Worm (Caenorhabditis elegans) whole organism, late embryonic: ENCODE data around the gene rei-2.
A peak's percentile ranks its signal among the peaks of the same experiment; 100 is the strongest.

Experiments
- C08G9.2 ChIP-seq: sonication (generic microtip); optimal IDR thresholded peaks from 2 replicates; lab custom pipeline; 2016; ENCODE audit warnings: mild to moderate bottlenecking, missing genetic modification characterization, moderate library complexity, missing compliant biosample characterization
- C38D4.7 ChIP-seq: fragments of 200-800 bp; sonication (Bioruptor generic); optimal IDR thresholded peaks from 2 replicates; lab custom pipeline; 2018; ENCODE audit warnings: mild to moderate bottlenecking, missing genetic modification characterization, moderate library complexity, missing compliant biosample characterization
- F13H6.1 ChIP-seq: sonication (generic microtip); optimal IDR thresholded peaks from 2 replicates; lab custom pipeline; 2016; ENCODE audit warnings: missing genetic modification characterization, missing compliant biosample characterization
- K09A11.1 ChIP-seq: sonication (generic microtip); optimal IDR thresholded peaks from 2 replicates; lab custom pipeline; 2017; ENCODE audit warnings: antibody characterized with exemption, mild to moderate bottlenecking, missing genetic modification characterization, missing compliant biosample characterization; ENCODE audit not compliant: insufficient read depth
- T23F11.4 ChIP-seq: fragments of 200-800 bp; sonication (Bioruptor generic); optimal IDR thresholded peaks from 2 replicates; lab custom pipeline; 2018; ENCODE audit warnings: mild to moderate bottlenecking, missing genetic modification characterization, missing compliant biosample characterization
- Y22D7AL.16 ChIP-seq: sonication (generic microtip); optimal IDR thresholded peaks from 2 replicates; lab custom pipeline; 2016; ENCODE audit warnings: missing genetic modification characterization, missing compliant biosample characterization
- ama-1 ChIP-seq: fragments of 150-350 bp; optimal IDR thresholded peaks from 2 replicates; lab custom pipeline; 2014
- ceh-14 ChIP-seq: sonication (generic microtip); optimal IDR thresholded peaks from 2 replicates; lab custom pipeline; 2016; ENCODE audit warnings: missing genotype, missing genetic modification characterization, missing compliant biosample characterization
- ceh-18 ChIP-seq: sonication (generic microtip); optimal IDR thresholded peaks from 2 replicates; lab custom pipeline; 2016; ENCODE audit warnings: missing genetic modification characterization, missing compliant biosample characterization
- ceh-2 ChIP-seq: sonication (generic microtip); optimal IDR thresholded peaks from 2 replicates; lab custom pipeline; 2016; ENCODE audit warnings: missing genotype, missing genetic modification characterization, missing compliant biosample characterization
- ceh-22 ChIP-seq: sonication (generic microtip); optimal IDR thresholded peaks from 2 replicates; lab custom pipeline; 2017; ENCODE audit warnings: missing biosample characterization, missing genetic modification characterization
- ceh-24 ChIP-seq: sonication (generic microtip); optimal IDR thresholded peaks from 2 replicates; lab custom pipeline; 2016; ENCODE audit warnings: mild to moderate bottlenecking, missing genetic modification characterization, missing compliant biosample characterization
- ceh-31 ChIP-seq: sonication (generic microtip); optimal IDR thresholded peaks from 2 replicates; lab custom pipeline; 2016; ENCODE audit warnings: missing genetic modification characterization, missing compliant biosample characterization
- ceh-34 ChIP-seq: sonication (generic microtip); optimal IDR thresholded peaks from 2 replicates; lab custom pipeline; 2016; ENCODE audit warnings: mild to moderate bottlenecking, missing genetic modification characterization, missing compliant biosample characterization
- ceh-48 ChIP-seq: sonication (generic microtip); optimal IDR thresholded peaks from 2 replicates; lab custom pipeline; 2016; ENCODE audit warnings: missing genetic modification characterization, inconsistent platforms, missing compliant biosample characterization
- ets-4 ChIP-seq: sonication (generic microtip); optimal IDR thresholded peaks from 2 replicates; lab custom pipeline; 2016; ENCODE audit warnings: missing genetic modification characterization, missing compliant biosample characterization
- fax-1 ChIP-seq: sonication (generic microtip); optimal IDR thresholded peaks from 2 replicates; lab custom pipeline; 2016; ENCODE audit warnings: missing genotype, missing genetic modification characterization, missing compliant biosample characterization
- fkh-10 ChIP-seq: fragments of 150-350 bp; optimal IDR thresholded peaks from 2 replicates; lab custom pipeline; 2014; ENCODE audit warnings: missing biosample characterization, missing genetic modification reagents, missing genetic modification characterization
- fkh-6 ChIP-seq: sonication (generic microtip); optimal IDR thresholded peaks from 2 replicates; lab custom pipeline; 2016; ENCODE audit warnings: missing genetic modification characterization, missing compliant biosample characterization
- hlh-30 ChIP-seq: sonication (generic microtip); optimal IDR thresholded peaks from 2 replicates; lab custom pipeline; 2017; ENCODE audit warnings: antibody characterized with exemption, missing genetic modification characterization, missing compliant biosample characterization; ENCODE audit not compliant: insufficient read depth
- hlh-6 ChIP-seq: sonication (generic microtip); optimal IDR thresholded peaks from 2 replicates; lab custom pipeline; 2016; ENCODE audit warnings: missing genotype, missing genetic modification characterization, missing compliant biosample characterization
- hlh-8 ChIP-seq: sonication (generic microtip); optimal IDR thresholded peaks from 2 replicates; lab custom pipeline; 2016; ENCODE audit warnings: missing genotype, missing genetic modification characterization, missing compliant biosample characterization
- lim-6 ChIP-seq: sonication (generic microtip); optimal IDR thresholded peaks from 2 replicates; lab custom pipeline; 2016; ENCODE audit warnings: missing genetic modification characterization, missing compliant biosample characterization
- madf-2 ChIP-seq: sonication (generic microtip); optimal IDR thresholded peaks from 2 replicates; lab custom pipeline; 2017; ENCODE audit warnings: missing genetic modification characterization, missing compliant biosample characterization
- mec-3 ChIP-seq: sonication (generic microtip); optimal IDR thresholded peaks from 2 replicates; lab custom pipeline; 2016; ENCODE audit warnings: borderline replicate concordance, missing genetic modification characterization, missing compliant biosample characterization
- nfya-1 ChIP-seq: sonication (generic microtip); optimal IDR thresholded peaks from 2 replicates; lab custom pipeline; 2017; ENCODE audit warnings: missing genetic modification characterization, mild to moderate bottlenecking, missing compliant biosample characterization, antibody characterized with exemption, moderate library complexity
- nhr-232 ChIP-seq: sonication (generic microtip); optimal IDR thresholded peaks from 2 replicates; lab custom pipeline; 2016; ENCODE audit warnings: missing genetic modification characterization, missing compliant biosample characterization
- odd-2 ChIP-seq: sonication (generic microtip); optimal IDR thresholded peaks from 2 replicates; lab custom pipeline; 2017; ENCODE audit warnings: antibody characterized with exemption, mild to moderate bottlenecking, missing genetic modification characterization, missing compliant biosample characterization
- pha-2 ChIP-seq: sonication (generic microtip); optimal IDR thresholded peaks from 2 replicates; lab custom pipeline; 2017; ENCODE audit warnings: mild to moderate bottlenecking, missing genetic modification characterization, missing compliant biosample characterization
- pha-4 ChIP-seq: fragments of 150-350 bp; optimal IDR thresholded peaks from 2 replicates; lab custom pipeline; 2018; ENCODE audit warnings: missing biosample characterization, missing genetic modification reagents, missing genetic modification characterization
- ref-2 ChIP-seq: sonication (generic microtip); optimal IDR thresholded peaks from 2 replicates; lab custom pipeline; 2016; ENCODE audit warnings: missing genetic modification characterization, missing compliant biosample characterization
- rnt-1 ChIP-seq: sonication (generic microtip); optimal IDR thresholded peaks from 2 replicates; lab custom pipeline; 2016; ENCODE audit warnings: missing genetic modification characterization, missing compliant biosample characterization
- sdc-2 ChIP-seq: sonication (generic microtip); optimal IDR thresholded peaks from 2 replicates; lab custom pipeline; 2016; ENCODE audit warnings: missing genotype, missing genetic modification characterization, missing compliant biosample characterization
- sox-4 ChIP-seq: sonication (generic microtip); optimal IDR thresholded peaks from 2 replicates; lab custom pipeline; 2017; ENCODE audit warnings: mild to moderate bottlenecking, missing genetic modification characterization, inconsistent platforms, missing compliant biosample characterization
- syd-9 ChIP-seq: sonication (generic microtip); optimal IDR thresholded peaks from 2 replicates; lab custom pipeline; 2016; ENCODE audit warnings: mild to moderate bottlenecking, missing genetic modification characterization, moderate library complexity, missing compliant biosample characterization
- tbx-2 ChIP-seq: sonication (generic microtip); optimal IDR thresholded peaks from 2 replicates; lab custom pipeline; 2016; ENCODE audit warnings: missing genetic modification characterization, missing compliant biosample characterization
- unc-3 ChIP-seq, 2 experiments: fragments of 200-800 bp in 1 of 2; sonication (Bioruptor generic) in 1 of 2; sonication (generic microtip) in 1 of 2; conservative IDR thresholded peaks in 1 of 2; optimal IDR thresholded peaks in 1 of 2; 2 replicates each; pipeline versions ENCODE4 v1.3.6 to Lab custom; 2016 to 2022; ENCODE audit warnings: missing compliant biosample characterization in 2 of 2, missing genetic modification characterization in 2 of 2, missing genetic modification reagents in 1 of 2
- unc-42 ChIP-seq: sonication (generic microtip); optimal IDR thresholded peaks from 2 replicates; lab custom pipeline; 2016; ENCODE audit warnings: missing genotype, missing genetic modification characterization, missing compliant biosample characterization
- unc-55 ChIP-seq: sonication (generic microtip); optimal IDR thresholded peaks from 2 replicates; lab custom pipeline; 2017; ENCODE audit warnings: missing biosample characterization, missing genetic modification reagents, missing genetic modification characterization
- ztf-16 ChIP-seq: sonication (generic microtip); optimal IDR thresholded peaks from 2 replicates; lab custom pipeline; 2017; ENCODE audit warnings: missing genetic modification characterization, missing compliant biosample characterization

The rei-2 gene

ce11 chrX:1121575-1121974 lies 33.6 kb upstream of the rei-2 start:
- no peak for TF ChIP-seq ama-1
- no peak for TF ChIP-seq rnt-1 (tag; lab: Kevin White, UChicago)
- TF ChIP-seq unc-42 (tag; lab: Kevin White, UChicago), result no peak
- TF ChIP-seq sox-4 (tag; lab: Kevin White, UChicago), result no peak
- TF ChIP-seq pha-2, result no peak
- no peak for TF ChIP-seq K09A11.1
- no peak for TF ChIP-seq ztf-16 (tag; lab: Kevin White, UChicago)
- TF ChIP-seq hlh-6, result no peak
- no peak for TF ChIP-seq ceh-34 (tag; lab: Kevin White, UChicago)
- TF ChIP-seq odd-2 (tag; lab: Kevin White, UChicago), result no peak
- no peak for TF ChIP-seq hlh-8 (tag; lab: Kevin White, UChicago)
- no peak for TF ChIP-seq ceh-31 (tag; lab: Kevin White, UChicago)
- no peak for TF ChIP-seq C38D4.7 (GFP tag; lab: Kevin White, UChicago)
- TF ChIP-seq ceh-24, result no peak
- no peak for TF ChIP-seq syd-9
- TF ChIP-seq, all 69 proteins: peak for 0

- TF ChIP-seq hlh-30 (peak; percentile 5), pha-2 (no peak), ceh-31 (tag; lab: Kevin White, UChicago) (peak; percentile 92), ceh-2 (peak; percentile 44), unc-42 (tag; lab: Kevin White, UChicago) (peak; percentile 98), unc-3 (GFP tag; conservative IDR thresholded peaks at IDR 0.05; lab: Robert Waterston, UW) (no peak), unc-3 (tag; optimal IDR thresholded peaks at IDR 0.05; lab: Kevin White, UChicago) (peak; percentile 2), tbx-2 (tag; lab: Kevin White, UChicago) (peak; percentile 74), ref-2 (tag; lab: Kevin White, UChicago) (peak; percentile 80), ceh-14 (tag; lab: Kevin White, UChicago) (peak; percentile 55), unc-55 (GFP tag; lab: Kevin White, UChicago) (peak; percentile 98), mec-3 (tag; lab: Kevin White, UChicago) (peak; percentile 25), C08G9.2 (tag; lab: Kevin White, UChicago) (peak; percentile 19), ceh-24 (no peak), F13H6.1 (tag; lab: Kevin White, UChicago) (peak; percentile 35), syd-9 (peak; percentile 39), rnt-1 (tag; lab: Kevin White, UChicago) (peak; percentile 52), Y22D7AL.16 (no peak), sdc-2 (peak; percentile 76), lim-6 (tag; lab: Kevin White, UChicago) (no peak), T23F11.4 (GFP tag; lab: Kevin White, UChicago) (no peak), madf-2 (no peak), ceh-22 (tag; lab: Kevin White, UChicago) (no peak), ceh-34 (tag; lab: Kevin White, UChicago) (peak; percentile 66), hlh-6 (peak; percentile 63), fkh-10 (GFP tag; lab: Kevin White, UChicago) (peak; percentile 2), nhr-232 (tag; lab: Kevin White, UChicago) (no peak), ceh-48 (tag; lab: Kevin White, UChicago) (peak; percentile 75), nfya-1 (peak; percentile 40), ceh-18 (tag; lab: Kevin White, UChicago) (peak; percentile 40), ets-4 (no peak), fkh-6 (peak; percentile 11)
Measured at ce11 chrX:1120326-1120725, 32.4 kb upstream of the rei-2 start.

- TF ChIP-seq ets-4, result no peak
- no peak for TF ChIP-seq fax-1 (tag; lab: Kevin White, UChicago)
- no peak for TF ChIP-seq pha-4
Measured at ce11 chrX:1119305-1119704, 31.4 kb upstream of the rei-2 start, which contains the start of gene C05D9.7. TSS of gene C05D9.7 (minus strand) at chrX:1119405.
